Fruit fly (Drosophila melanogaster): ENCODE results near the gene tbrd-1.

The tbrd-1 gene

dm6 chr3R:23915967-23916366, 22.6 kb upstream of the tbrd-1 start (continued):
- TF ChIP-seq CG3032 (tag; optimal IDR thresholded peaks at IDR 0.05): peak; percentile 89
- peak; percentile 44 for TF ChIP-seq Eip93F (GFP tag; optimal IDR thresholded peaks at IDR 0.05)
- peak; percentile 86 to 92 for TF ChIP-seq ss (GFP tag; optimal IDR thresholded peaks at IDR 0.05)
- TF ChIP-seq CG3919 (GFP tag; optimal IDR thresholded peaks at IDR 0.05): peak; percentile 90
- TF ChIP-seq Eip78C (GFP tag): peak; percentile 97
- peak; percentile 87 for TF ChIP-seq CG31627 (GFP tag; optimal IDR thresholded peaks at IDR 0.05)
- TF ChIP-seq OdsH (GFP tag; optimal IDR thresholded peaks at IDR 0.05): peak; percentile 87
- peak; percentile 90 for TF ChIP-seq CG1621 (tag; optimal IDR thresholded peaks at IDR 0.05)
- peak; percentile 55 for TF ChIP-seq Blimp-1 (GFP tag; optimal IDR thresholded peaks at IDR 0.05)
- TF ChIP-seq CG8632 (GFP tag; optimal IDR thresholded peaks at IDR 0.05): peak; percentile 82
- TF ChIP-seq CG8319 (GFP tag; optimal IDR thresholded peaks at IDR 0.05): peak; percentile 80
- peak; percentile 80 for TF ChIP-seq Sox15 (GFP tag; optimal IDR thresholded peaks at IDR 0.05)
- peak; percentile 90 for TF ChIP-seq Sox14 (GFP tag; optimal IDR thresholded peaks at IDR 0.05)
- peak; percentile 90 for TF ChIP-seq CG6792 (GFP tag; optimal IDR thresholded peaks at IDR 0.05)
- TF ChIP-seq topi (GFP tag; optimal IDR thresholded peaks at IDR 0.05): peak; percentile 91
- TF ChIP-seq CG10669 (GFP tag; optimal IDR thresholded peaks at IDR 0.05): peak; percentile 93
- TF ChIP-seq pdm3 (GFP tag; optimal IDR thresholded peaks at IDR 0.05): peak; percentile 88
- peak; percentile 90 for TF ChIP-seq lz (GFP tag; optimal IDR thresholded peaks at IDR 0.05)
- TF ChIP-seq fd59A (GFP tag; optimal IDR thresholded peaks at IDR 0.05): peak; percentile 92
- peak; percentile 70 for TF ChIP-seq CG9139 (GFP tag; optimal IDR thresholded peaks at IDR 0.05)
- peak; percentile 90 for TF ChIP-seq esn (GFP tag; optimal IDR thresholded peaks at IDR 0.05)
- peak; percentile 67 for TF ChIP-seq Lpt (GFP tag; optimal IDR thresholded peaks at IDR 0.05)
- peak; percentile 94 for TF ChIP-seq svp (GFP tag)
- no peak for TF ChIP-seq Gug (GFP tag; IDR thresholded peaks at IDR 0.05)
- peak; percentile 50 for TF ChIP-seq CG6854 (GFP tag; optimal IDR thresholded peaks at IDR 0.05)
- TF ChIP-seq Ets96B (tag; optimal IDR thresholded peaks at IDR 0.05): peak; percentile 91
- no peak for TF ChIP-seq CG11294 (GFP tag; IDR thresholded peaks at IDR 0.05)
- TF ChIP-seq CG6276 (GFP tag; optimal IDR thresholded peaks at IDR 0.05): peak; percentile 27
- TF ChIP-seq Hr4 (GFP tag; optimal IDR thresholded peaks at IDR 0.05): peak; percentile 69
- peak; percentile 84 for TF ChIP-seq achi (GFP tag; optimal IDR thresholded peaks at IDR 0.05)

dm6 chr3R:23915042-23915428, 21.7 kb upstream of the tbrd-1 start:
- TF ChIP-seq pdm3 (GFP tag; optimal IDR thresholded peaks at IDR 0.05) (peak; percentile 95), Sox102F (GFP tag; optimal IDR thresholded peaks at IDR 0.05) (peak; percentile 94), Eip93F (GFP tag; optimal IDR thresholded peaks at IDR 0.05) (peak; percentile 83), CG9139 (GFP tag; optimal IDR thresholded peaks at IDR 0.05) (peak; percentile 91), ss (GFP tag; optimal IDR thresholded peaks at IDR 0.05) (peak; percentile 88 to 97), cyc (GFP tag; optimal IDR thresholded peaks at IDR 0.05) (peak; percentile 94), CG11294 (GFP tag; IDR thresholded peaks at IDR 0.05) (peak; percentile 32; the same call in 1 of the 2 replicates), CG7368 (GFP tag; optimal IDR thresholded peaks at IDR 0.05) (peak; percentile 96), Hr38 (GFP tag; optimal IDR thresholded peaks at IDR 0.05) (no peak), Ets21C (GFP tag; optimal IDR thresholded peaks at IDR 0.05) (peak; percentile 88), CG1621 (tag; optimal IDR thresholded peaks at IDR 0.05) (peak; percentile 95), CG6276 (GFP tag; optimal IDR thresholded peaks at IDR 0.05) (no peak), CG34406 (GFP tag; optimal IDR thresholded peaks at IDR 0.05) (peak; percentile 97), vri (GFP tag; optimal IDR thresholded peaks at IDR 0.05) (peak; percentile 91), Eip75B (GFP tag; optimal IDR thresholded peaks at IDR 0.05) (peak; percentile 97), Hr39 (GFP tag; optimal IDR thresholded peaks at IDR 0.05) (peak; percentile 91), Gug (GFP tag; IDR thresholded peaks at IDR 0.05) (peak; percentile 64), Hr4 (GFP tag; optimal IDR thresholded peaks at IDR 0.05) (peak; percentile 63), Eip78C (GFP tag) (peak; percentile 98), net (GFP tag; optimal IDR thresholded peaks at IDR 0.05) (peak; percentile 95), dac (GFP tag; optimal IDR thresholded peaks at IDR 0.05) (peak; percentile 21), spab (GFP tag; optimal IDR thresholded peaks at IDR 0.05) (peak; percentile 96), CG15336 (GFP tag; IDR thresholded peaks at IDR 0.05) (peak; percentile 69), CG16779 (tag; optimal IDR thresholded peaks at IDR 0.05) (peak; percentile 90), CG31627 (GFP tag; optimal IDR thresholded peaks at IDR 0.05) (peak; percentile 92), Sox15 (GFP tag; optimal IDR thresholded peaks at IDR 0.05) (peak; percentile 95), CG8319 (GFP tag; optimal IDR thresholded peaks at IDR 0.05) (peak; percentile 94), CG6163 (GFP tag; IDR thresholded peaks at IDR 0.05) (peak; percentile 95), acj6 (GFP tag; optimal IDR thresholded peaks at IDR 0.05) (peak; percentile 97), CG3032 (tag; optimal IDR thresholded peaks at IDR 0.05) (peak; percentile 97), Blimp-1 (GFP tag; optimal IDR thresholded peaks at IDR 0.05) (peak; percentile 74), Met (GFP tag; optimal IDR thresholded peaks at IDR 0.05) (peak; percentile 97), CG32006 (GFP tag; optimal IDR thresholded peaks at IDR 0.05) (peak; percentile 71), dsx (GFP tag; optimal IDR thresholded peaks at IDR 0.05; ENCODE audit: poor library complexity, severe bottlenecking) (peak; percentile 95), fd59A (GFP tag; optimal IDR thresholded peaks at IDR 0.05) (peak; percentile 95)

Data from whole organism, prepupa.